Fruit fly (Drosophila melanogaster) whole organism, wandering third instar larva: ENCODE data around the gene RhoGAP18B.

Experiments used
- CG32264 ChIP-seq: fragments of 200-800 bp; sonication (Bioruptor generic); optimal IDR thresholded peaks from 2 replicates; lab custom pipeline; 2016; ENCODE audit warnings: missing biosample characterization, missing genetic modification characterization
- CrebA ChIP-seq: fragments of 200-800 bp; sonication (Bioruptor generic); optimal IDR thresholded peaks from 2 replicates; lab custom pipeline; 2016; ENCODE audit warnings: missing biosample characterization, mild to moderate bottlenecking, missing genetic modification characterization, borderline replicate concordance
- Dfd ChIP-seq: fragments of >200 bp; optimal IDR thresholded peaks from 2 replicates; lab custom pipeline; 2017; ENCODE audit warnings: missing biosample characterization, missing genetic modification characterization
- Hnf4 ChIP-seq: fragments of 200-800 bp; sonication (Bioruptor generic); optimal IDR thresholded peaks from 2 replicates; lab custom pipeline; 2016; ENCODE audit warnings: missing biosample characterization, mild to moderate bottlenecking, missing genetic modification characterization
- Hr78 ChIP-seq: fragments of >200 bp; optimal IDR thresholded peaks from 2 replicates; lab custom pipeline; 2017; ENCODE audit warnings: missing biosample characterization, missing genetic modification characterization
- Myc ChIP-seq: fragments of >200 bp; optimal IDR thresholded peaks from 2 replicates; lab custom pipeline; 2017
- OdsH ChIP-seq: fragments of 200-800 bp; sonication (Bioruptor generic); optimal IDR thresholded peaks from 2 replicates; lab custom pipeline; 2016; ENCODE audit warnings: missing biosample characterization, mild to moderate bottlenecking, missing genetic modification characterization
- Rel ChIP-seq, 2 experiments: fragments of 200-800 bp; sonication (Bioruptor generic) in 1 of 2; optimal IDR thresholded peaks; 2 replicates in 1 of 2; 3 replicates in 1 of 2; lab custom pipeline; 2016 to 2019; ENCODE audit warnings: mild to moderate bottlenecking in 2 of 2, missing biosample characterization in 2 of 2, missing genetic modification characterization in 2 of 2, moderate library complexity in 1 of 2
- Vsx2 ChIP-seq: fragments of 200-300, 225-300 bp; sonication (Bioruptor generic); optimal IDR thresholded peaks from 2 replicates; lab custom pipeline; 2018; ENCODE audit warnings: missing biosample characterization, missing genetic modification characterization; ENCODE audit not compliant: partially characterized antibody
- ey ChIP-seq: fragments of 200-800 bp; sonication (Bioruptor generic); optimal IDR thresholded peaks from 2 replicates; lab custom pipeline; 2016; ENCODE audit warnings: missing biosample characterization, missing genetic modification characterization
- h ChIP-seq: fragments of 200-800 bp; sonication (Bioruptor generic); optimal IDR thresholded peaks from 3 replicates; lab custom pipeline; 2016; ENCODE audit warnings: missing biosample characterization, mild to moderate bottlenecking, missing genetic modification characterization
- pan ChIP-seq: fragments of >200 bp; optimal IDR thresholded peaks from 2 replicates; lab custom pipeline; 2017
- psq ChIP-seq: fragments of 200-800 bp; sonication (Bioruptor generic); optimal IDR thresholded peaks from 3 replicates; lab custom pipeline; 2017; ENCODE audit warnings: missing biosample characterization, mild to moderate bottlenecking, missing genetic modification characterization, moderate library complexity

dm6 chrX:19127216-19127615 lies 39.7 kb downstream of the RhoGAP18B start, which contains the start of gene tgy:
- TF ChIP-seq psq (GFP tag; lab: Kevin White, UChicago) = no peak
- TF ChIP-seq OdsH = no peak
- no peak for TF ChIP-seq Hnf4 (GFP tag; lab: Kevin White, UChicago)
- TF ChIP-seq Hr78 (GFP tag; lab: Kevin White, UChicago) = no peak
- TF ChIP-seq ey = no peak
- TF ChIP-seq Myc = no peak
- no peak for TF ChIP-seq Dfd (GFP tag; lab: Kevin White, UChicago)
- no peak for TF ChIP-seq h
- no peak for TF ChIP-seq CrebA
- no peak for TF ChIP-seq CG32264 (GFP tag; lab: Kevin White, UChicago)
- no peak for TF ChIP-seq Vsx2 (GFP tag; lab: Kevin White, UChicago)
- TF ChIP-seq pan (lab: Kevin White, UChicago) = no peak
- TF ChIP-seq Rel (GFP tag; optimal IDR thresholded peaks at IDR 0.05; lab: Kevin White, UChicago) = no peak
- no peak for TF ChIP-seq Rel (tag; optimal IDR thresholded peaks at IDR 0.05; lab: Kevin White, UChicago)
